Worm (Caenorhabditis elegans) whole organism, L2 larva: ENCODE data around the gene Y37A1A.4.

Source experiments
- F13H6.1 ChIP-seq: sonication (generic microtip); optimal IDR thresholded peaks from 2 replicates; lab custom pipeline; 2016; ENCODE audit warnings: missing genetic modification characterization, missing compliant biosample characterization
- R02D3.7 ChIP-seq: fragments of 150-350 bp; optimal IDR thresholded peaks from 2 replicates; lab custom pipeline; 2014; ENCODE audit warnings: missing biosample characterization, missing genetic modification characterization
- Y55F3AM.14 ChIP-seq: fragments of 200-800 bp; sonication (Bioruptor generic); optimal IDR thresholded peaks from 2 replicates; lab custom pipeline; 2018; ENCODE audit warnings: mild to moderate bottlenecking, missing genetic modification characterization, missing compliant biosample characterization
- aly-2 ChIP-seq: fragments of 150-350 bp; optimal IDR thresholded peaks from 2 replicates; lab custom pipeline; 2014; ENCODE audit warnings: missing biosample characterization, missing genetic modification characterization
- ama-1 ChIP-seq: fragments of 150-350 bp; optimal IDR thresholded peaks from 2 replicates; lab custom pipeline; 2018; ENCODE audit warnings: inconsistent platforms
- blmp-1 ChIP-seq: sonication (generic microtip); optimal IDR thresholded peaks from 2 replicates; lab custom pipeline; 2017; ENCODE audit warnings: missing genetic modification characterization, mild to moderate bottlenecking, missing compliant biosample characterization, antibody characterized with exemption, moderate library complexity; ENCODE audit not compliant: insufficient read depth
- ceh-82 ChIP-seq: fragments of 150-350 bp; optimal IDR thresholded peaks from 2 replicates; lab custom pipeline; 2014; ENCODE audit warnings: missing biosample characterization, missing genetic modification characterization
- lsy-2 ChIP-seq, 2 experiments: fragments of 150-350 bp in 1 of 2; sonication (generic microtip) in 1 of 2; optimal IDR thresholded peaks; 2 replicates each; lab custom pipeline; 2014 to 2017; ENCODE audit warnings: missing biosample characterization in 2 of 2, missing genetic modification characterization in 2 of 2
- nhr-12 ChIP-seq: fragments of 150-350 bp; optimal IDR thresholded peaks from 2 replicates; lab custom pipeline; 2014; ENCODE audit warnings: missing biosample characterization, missing genetic modification characterization
- nhr-6 ChIP-seq: fragments of 150-350 bp; optimal IDR thresholded peaks from 2 replicates; lab custom pipeline; 2014; ENCODE audit warnings: missing biosample characterization, missing genetic modification characterization
- nhr-77 ChIP-seq: fragments of 150-350 bp; optimal IDR thresholded peaks from 2 replicates; lab custom pipeline; 2014; ENCODE audit warnings: missing biosample characterization, missing genetic modification characterization
- sem-4 ChIP-seq: fragments of 150-350 bp; optimal IDR thresholded peaks from 2 replicates; lab custom pipeline; 2014; ENCODE audit warnings: missing biosample characterization, missing genetic modification reagents, missing genetic modification characterization
- skn-1 ChIP-seq: sonication (generic microtip); optimal IDR thresholded peaks from 2 replicates; lab custom pipeline; 2017; ENCODE audit warnings: missing biosample characterization, missing genetic modification characterization
- snpc-4 ChIP-seq: fragments of 150-350 bp; optimal IDR thresholded peaks from 2 replicates; lab custom pipeline; 2014; ENCODE audit warnings: missing biosample characterization, missing genetic modification characterization
- unc-55 ChIP-seq: fragments of 150-350 bp; sonication (generic microtip); optimal IDR thresholded peaks from 3 replicates; lab custom pipeline; 2014; ENCODE audit warnings: missing biosample characterization, missing genetic modification reagents, missing genetic modification characterization
- unc-62 ChIP-seq: fragments of 150-350 bp; optimal IDR thresholded peaks from 2 replicates; lab custom pipeline; 2014; ENCODE audit warnings: missing biosample characterization, missing genetic modification reagents, missing genetic modification characterization
- zag-1 ChIP-seq: fragments of 150-350 bp; optimal IDR thresholded peaks from 2 replicates; lab custom pipeline; 2014; ENCODE audit warnings: missing biosample characterization, missing genetic modification characterization
- ztf-1 ChIP-seq: fragments of 200-800 bp; sonication (Bioruptor generic); conservative IDR thresholded peaks from 2 replicates; pipeline ENCODE4 v1.3.6; 2022; ENCODE audit warnings: missing genetic modification characterization, missing compliant biosample characterization

The Y37A1A.4 gene

ce11 chrIV:13988781-13989180 is 54.6 kb downstream of the Y37A1A.4 start, which contains the start of gene egl-23:
egl-23 (plus strand) TSS chrIV:13989081.
- TF ChIP-seq unc-62 (GFP tag; lab: Kevin White, UChicago) (no peak), zag-1 (tag; lab: Kevin White, UChicago) (no peak), unc-55 (GFP tag; lab: Kevin White, UChicago) (no peak), nhr-6 (tag; lab: Kevin White, UChicago) (no peak), snpc-4 (tag; lab: Kevin White, UChicago) (no peak)

ce11 chrIV:13989875-13990274 is 55.7 kb downstream of the Y37A1A.4 start:
- TF ChIP-seq F13H6.1 (tag; lab: Kevin White, UChicago) (no peak), snpc-4 (tag; lab: Kevin White, UChicago) (peak; percentile 58)

ce11 chrIV:14001782-14002181 is 67.6 kb downstream of the Y37A1A.4 start:
- TF ChIP-seq nhr-12 (tag; lab: Kevin White, UChicago) (no peak), skn-1 (tag; lab: Kevin White, UChicago) (no peak), R02D3.7 (tag; lab: Kevin White, UChicago) (no peak), blmp-1 (tag; lab: Kevin White, UChicago) (no peak), ztf-1 (no peak), nhr-77 (tag; lab: Kevin White, UChicago) (no peak), sem-4 (tag; lab: Kevin White, UChicago) (peak; percentile 3)

ce11 chrIV:14008709-14009108 is 74.5 kb downstream of the Y37A1A.4 start:
- no peak for TF ChIP-seq lsy-2 (tag; optimal IDR thresholded peaks at IDR 0.05; lab: Kevin White, UChicago)
- TF ChIP-seq zag-1 (tag; lab: Kevin White, UChicago): no peak
- no peak for TF ChIP-seq aly-2 (tag; lab: Kevin White, UChicago)
- TF ChIP-seq ztf-1: no peak
- TF ChIP-seq ama-1 (lab: Kevin White, UChicago): no peak
- TF ChIP-seq Y55F3AM.14 (GFP tag; lab: Kevin White, UChicago): no peak
- TF ChIP-seq ceh-82 (tag; lab: Kevin White, UChicago): no peak
- no peak for TF ChIP-seq skn-1 (tag; lab: Kevin White, UChicago)
